Worm (Caenorhabditis elegans): ENCODE data around the gene snx-13.

snx-13 gene

ce11 chrIV:17048257-17048656 is 39.0 kb downstream of the snx-13 start, which contains the start of gene athp-3:
athp-3 (minus strand) TSS chrIV:17048357.
- no peak for TF ChIP-seq ets-7 (tag; optimal IDR thresholded peaks at IDR 0.05)
- no peak for TF ChIP-seq scrt-1 (GFP tag; IDR thresholded peaks at IDR 0.05)
- TF ChIP-seq ceh-13 (GFP tag; optimal IDR thresholded peaks at IDR 0.05): no peak
- TF ChIP-seq tbx-37 (GFP tag; conservative IDR thresholded peaks at IDR 0.05): no peak
- no peak for TF ChIP-seq sea-1 (GFP tag; conservative IDR thresholded peaks at IDR 0.05)
- TF ChIP-seq tbx-11 (GFP tag; IDR thresholded peaks at IDR 0.05): no peak
- TF ChIP-seq tra-4 (tag; optimal IDR thresholded peaks at IDR 0.05): no peak
- no peak for TF ChIP-seq F13C5.2 (tag; optimal IDR thresholded peaks at IDR 0.05)
- no peak for TF ChIP-seq hmg-4 (GFP tag; optimal IDR thresholded peaks at IDR 0.05)
- TF ChIP-seq ceh-36 (tag; optimal IDR thresholded peaks at IDR 0.05): no peak

- TF ChIP-seq tra-4 (tag; optimal IDR thresholded peaks at IDR 0.05): no peak
- no peak for TF ChIP-seq tbx-11 (GFP tag; IDR thresholded peaks at IDR 0.05)
- TF ChIP-seq scrt-1 (GFP tag; IDR thresholded peaks at IDR 0.05): no peak
- no peak for TF ChIP-seq tbx-37 (GFP tag; conservative IDR thresholded peaks at IDR 0.05)
- no peak for TF ChIP-seq flt-1 (GFP tag; IDR thresholded peaks at IDR 0.05)
- TF ChIP-seq ceh-13 (GFP tag; optimal IDR thresholded peaks at IDR 0.05): no peak
- no peak for TF ChIP-seq sea-1 (GFP tag; conservative IDR thresholded peaks at IDR 0.05)
- no peak for TF ChIP-seq B0310.2 (tag; optimal IDR thresholded peaks at IDR 0.05)
- no peak for TF ChIP-seq hmg-4 (GFP tag; optimal IDR thresholded peaks at IDR 0.05)
- TF ChIP-seq F13C5.2 (tag; optimal IDR thresholded peaks at IDR 0.05): no peak
These were observed 41.5 kb downstream of the snx-13 start, which contains the start of gene clec-195 for ce11 chrIV:17045691-17046090. clec-195 (minus strand) TSS chrIV:17045791.

- no peak for TF ChIP-seq ets-7 (tag; optimal IDR thresholded peaks at IDR 0.05)
- TF ChIP-seq B0310.2 (tag; optimal IDR thresholded peaks at IDR 0.05): no peak
These were observed 46.6 kb downstream of the snx-13 start, which contains the start of gene Y116A8C.20 for ce11 chrIV:17040618-17041017. Y116A8C.20 (plus strand) TSS chrIV:17040918.

- TF ChIP-seq pes-1 (GFP tag; IDR thresholded peaks at IDR 0.05) (no peak), hnd-1 (tag; optimal IDR thresholded peaks at IDR 0.05) (no peak), tbx-37 (GFP tag; conservative IDR thresholded peaks at IDR 0.05) (no peak), tra-4 (tag; optimal IDR thresholded peaks at IDR 0.05) (no peak), aly-1 (tag; optimal IDR thresholded peaks at IDR 0.05) (no peak), B0310.2 (tag; optimal IDR thresholded peaks at IDR 0.05) (no peak), ceh-13 (GFP tag; optimal IDR thresholded peaks at IDR 0.05) (no peak), ceh-36 (tag; optimal IDR thresholded peaks at IDR 0.05) (no peak), scrt-1 (GFP tag; IDR thresholded peaks at IDR 0.05) (no peak), hmbx-1 (tag; optimal IDR thresholded peaks at IDR 0.05) (no peak), sea-1 (GFP tag; conservative IDR thresholded peaks at IDR 0.05) (no peak), flt-1 (GFP tag; IDR thresholded peaks at IDR 0.05) (no peak), F13C5.2 (tag; optimal IDR thresholded peaks at IDR 0.05) (no peak), ama-1 (optimal IDR thresholded peaks at IDR 0.05) (no peak), tbx-11 (GFP tag; IDR thresholded peaks at IDR 0.05) (no peak), ets-7 (tag; optimal IDR thresholded peaks at IDR 0.05) (no peak), hmg-4 (GFP tag; optimal IDR thresholded peaks at IDR 0.05) (no peak)
These were observed 47.7 kb downstream of the snx-13 start, which contains the start of gene Y116A8C.19 for ce11 chrIV:17039545-17039944. Y116A8C.19 (minus strand) TSS chrIV:17039645.

- TF ChIP-seq tbx-11 (GFP tag; IDR thresholded peaks at IDR 0.05): no peak
- TF ChIP-seq hmg-4 (GFP tag; optimal IDR thresholded peaks at IDR 0.05): no peak
- no peak for TF ChIP-seq ceh-13 (GFP tag; optimal IDR thresholded peaks at IDR 0.05)
- TF ChIP-seq tbx-37 (GFP tag; conservative IDR thresholded peaks at IDR 0.05): no peak
- TF ChIP-seq aly-1 (tag; optimal IDR thresholded peaks at IDR 0.05): no peak
- no peak for TF ChIP-seq tra-4 (tag; optimal IDR thresholded peaks at IDR 0.05)
- no peak for TF ChIP-seq B0310.2 (tag; optimal IDR thresholded peaks at IDR 0.05)
- TF ChIP-seq ama-1 (optimal IDR thresholded peaks at IDR 0.05): no peak
- TF ChIP-seq hnd-1 (tag; optimal IDR thresholded peaks at IDR 0.05): no peak
- no peak for TF ChIP-seq hmbx-1 (tag; optimal IDR thresholded peaks at IDR 0.05)
- TF ChIP-seq ceh-36 (tag; optimal IDR thresholded peaks at IDR 0.05): no peak
- TF ChIP-seq scrt-1 (GFP tag; IDR thresholded peaks at IDR 0.05): no peak
- no peak for TF ChIP-seq flt-1 (GFP tag; IDR thresholded peaks at IDR 0.05)
- TF ChIP-seq F13C5.2 (tag; optimal IDR thresholded peaks at IDR 0.05): no peak
- TF ChIP-seq sea-1 (GFP tag; conservative IDR thresholded peaks at IDR 0.05): no peak
- no peak for TF ChIP-seq ets-7 (tag; optimal IDR thresholded peaks at IDR 0.05)
- no peak for TF ChIP-seq pes-1 (GFP tag; IDR thresholded peaks at IDR 0.05)
These were observed 56.7 kb downstream of the snx-13 start, which contains the start of gene nhr-229 for ce11 chrIV:17030494-17030893. nhr-229 (minus strand) TSS chrIV:17030594.
